Fruit fly (Drosophila melanogaster) S2 (cell line): ENCODE results near the gene Polr2F.

ENCODE experiments used
- CG8478 ChIP-seq: fragments of >200 bp; optimal IDR thresholded peaks from 2 replicates; lab custom pipeline; 2018
- CTCF ChIP-seq, 2 experiments: fragments of >200 bp; optimal IDR thresholded peaks; 2 replicates each; lab custom pipeline; 2018

The Polr2F gene

dm6 chr3R:5393742-5394391 is 22.3 kb downstream of the Polr2F start, which contains the start of gene CG1172:
CG1172 (plus strand) TSS chr3R:5393922.
- TF ChIP-seq CTCF (optimal IDR thresholded peaks at IDR 0.05; lab: Kevin White, UChicago) (no peak), CG8478 (no peak)

DNA sequence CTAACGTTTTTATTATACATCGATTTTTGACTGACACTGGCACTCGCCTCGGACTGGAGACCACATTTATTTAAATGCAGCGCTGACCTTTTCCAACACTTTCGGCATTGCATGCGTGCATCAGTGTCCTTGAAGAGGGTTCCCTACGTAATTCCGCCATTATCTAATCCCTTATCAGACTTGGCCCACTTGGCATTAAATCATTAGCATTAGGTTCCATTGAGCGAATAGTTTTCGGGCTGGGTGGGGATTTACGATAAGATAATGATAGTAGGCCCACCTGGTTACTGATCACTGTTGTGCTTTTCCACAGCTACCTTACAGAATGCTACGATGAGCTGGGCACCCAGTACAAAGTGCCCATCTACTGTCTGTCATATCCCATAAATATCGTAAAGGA is 23.6 kb downstream of the Polr2F start:
- TF ChIP-seq CG8478: no peak
- TF ChIP-seq CTCF (optimal IDR thresholded peaks at IDR 0.05; lab: Kevin White, UChicago): no peak

- TF ChIP-seq CTCF (optimal IDR thresholded peaks at IDR 0.05; lab: Kevin White, UChicago) (no peak), CG8478 (no peak)
Measured at dm6 chr3R:5399096-5399495, 27.5 kb downstream of the Polr2F start, which contains the start of gene Or83a. Or83a (minus strand) TSS chr3R:5399196.

dm6 chr3R:5403963-5404362 is 32.4 kb downstream of the Polr2F start, which contains the start of gene CG2663:
CG2663 (minus strand) TSS chr3R:5404135.
- TF ChIP-seq CG8478 (no peak), CTCF (optimal IDR thresholded peaks at IDR 0.05; lab: Kevin White, UChicago) (no peak)

DNA sequence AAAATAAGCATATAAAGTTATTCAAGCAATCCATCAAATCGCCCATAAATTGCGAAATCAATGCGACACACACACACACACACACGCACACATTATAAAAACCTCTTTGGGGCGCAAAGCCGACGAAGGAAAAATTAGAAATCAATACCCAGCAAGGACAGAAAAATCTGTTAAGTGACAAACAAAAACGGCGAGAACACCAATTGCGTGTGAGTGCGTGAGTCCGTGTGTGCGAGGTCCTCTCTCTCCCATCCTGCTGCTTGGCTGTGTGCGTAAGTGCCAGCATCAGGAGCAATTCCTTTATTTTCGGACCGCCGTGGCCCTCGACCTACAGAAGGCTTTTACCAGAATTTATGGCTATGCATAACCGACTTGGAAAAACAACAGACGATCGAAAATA is 40.7 kb downstream of the Polr2F start, which contains the start of gene Orco:
TSS of gene Orco (minus strand) at position 101 of the 400 bp plus-strand sequence.
- no peak for TF ChIP-seq CG8478
- TF ChIP-seq CTCF (optimal IDR thresholded peaks at IDR 0.05; lab: Kevin White, UChicago): no peak

DNA sequence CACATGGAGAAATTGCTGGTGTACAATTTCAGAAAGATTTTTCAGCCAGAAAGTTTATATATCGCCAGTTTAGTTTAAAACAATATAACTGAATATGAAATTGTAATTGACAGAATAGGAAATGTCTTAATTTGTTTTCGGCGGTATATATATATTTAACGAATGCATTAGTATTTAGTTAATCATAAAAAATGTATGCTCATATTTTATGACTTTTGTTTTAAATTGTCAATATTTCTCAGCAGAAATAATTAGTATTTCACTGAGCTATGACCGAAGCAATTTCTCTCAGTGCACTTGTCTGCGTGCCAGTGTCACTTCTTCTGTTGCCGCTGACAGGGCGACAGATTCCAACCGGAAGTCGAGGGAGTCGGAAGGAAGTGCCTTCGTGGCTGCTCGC is 41.4 kb downstream of the Polr2F start:
- TF ChIP-seq CG8478 (no peak), CTCF (optimal IDR thresholded peaks at IDR 0.05; lab: Kevin White, UChicago) (no peak)

DNA sequence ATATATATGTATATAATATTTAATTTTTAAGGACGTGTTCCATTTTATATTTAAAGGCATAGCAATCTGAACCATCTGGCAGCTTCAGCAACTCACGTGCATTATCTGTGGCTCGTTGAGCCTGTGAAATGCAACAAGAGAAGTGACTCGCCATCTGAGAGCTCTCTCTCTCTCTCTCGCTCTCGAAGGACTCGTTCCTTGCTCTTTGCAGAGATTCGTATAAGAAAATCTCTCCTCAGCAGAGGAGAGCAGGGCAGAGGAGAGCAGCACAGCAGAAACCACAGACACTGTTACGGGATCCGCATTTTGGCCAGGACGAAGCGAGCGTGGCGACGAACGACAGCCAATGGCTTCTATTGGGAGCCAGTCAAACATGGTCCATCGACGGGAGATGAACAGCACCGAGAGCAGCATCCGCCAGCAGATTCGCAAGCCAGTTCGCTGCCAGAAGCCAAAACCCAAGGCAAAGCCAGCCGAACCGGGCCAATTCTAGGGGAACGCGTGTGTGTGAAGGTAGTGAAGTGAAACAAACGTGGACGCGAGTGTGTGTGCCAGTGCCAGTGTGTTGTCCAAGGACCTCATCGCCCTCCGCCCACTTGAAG is 42.7 kb downstream of the Polr2F start, which contains the start of gene CG14669:
TSS of gene CG14669 (plus strand) at position 381 of the 602 bp plus-strand sequence.
- no peak for TF ChIP-seq CG8478
- TF ChIP-seq CTCF (optimal IDR thresholded peaks at IDR 0.05; lab: Kevin White, UChicago): no peak

- no peak for TF ChIP-seq CG8478
- no peak for TF ChIP-seq CTCF (optimal IDR thresholded peaks at IDR 0.05; lab: Kevin White, UChicago)
Measured at dm6 chr3R:5420454-5420853, 48.9 kb downstream of the Polr2F start.
